Fruit fly (Drosophila melanogaster) whole organism, embryonic: ENCODE measurements around the gene CG6106.
A peak's percentile ranks its signal among the peaks of the same experiment; 100 is the strongest.

Experiments used
- B-H1 ChIP-seq: fragments of 200-800 bp; sonication (Bioruptor generic); IDR thresholded peaks from 3 replicates; pipeline ENCODE4 v1.3.6; 2022; ENCODE audit warnings: missing biosample characterization, missing genetic modification characterization
- Bdp1 ChIP-seq: fragments of 200-800 bp; sonication (Bioruptor generic); optimal IDR thresholded peaks from 3 replicates; lab custom pipeline; 2016; ENCODE audit warnings: missing biosample characterization, missing genetic modification characterization
- CG10462 ChIP-seq: fragments of 200-800 bp; sonication (Bioruptor generic); optimal IDR thresholded peaks from 2 replicates; lab custom pipeline; 2016; ENCODE audit warnings: missing biosample characterization, missing genetic modification characterization
- CG10543 ChIP-seq: fragments of 200-800 bp; sonication (Bioruptor generic); optimal IDR thresholded peaks from 3 replicates; lab custom pipeline; 2017; ENCODE audit warnings: missing biosample characterization, mild to moderate bottlenecking, missing genetic modification characterization, moderate library complexity
- CG11723 ChIP-seq: fragments of 200-800 bp; sonication (Bioruptor generic); optimal IDR thresholded peaks from 2 replicates; lab custom pipeline; 2017; ENCODE audit warnings: missing biosample characterization, mild to moderate bottlenecking, missing genetic modification characterization
- CG12071 ChIP-seq: fragments of 200-800 bp; sonication (Bioruptor generic); optimal IDR thresholded peaks from 3 replicates; lab custom pipeline; 2018; ENCODE audit warnings: missing biosample characterization, mild to moderate bottlenecking, missing genetic modification characterization
- CG12104 ChIP-seq: fragments of 200-800 bp; sonication (Bioruptor generic); optimal IDR thresholded peaks from 3 replicates; lab custom pipeline; 2016; ENCODE audit warnings: missing biosample characterization, missing genetic modification characterization
- CG1233 ChIP-seq: fragments of 200-800 bp; sonication (Bioruptor generic); optimal IDR thresholded peaks from 4 replicates; lab custom pipeline; 2018; ENCODE audit warnings: missing biosample characterization, mild to moderate bottlenecking, missing genetic modification characterization
- CG12744 ChIP-seq: fragments of 200-800 bp; sonication (Bioruptor generic); optimal IDR thresholded peaks from 2 replicates; lab custom pipeline; 2016; ENCODE audit warnings: missing biosample characterization, missing genetic modification characterization
- CG14441 ChIP-seq: fragments of 200-800 bp; sonication (Bioruptor generic); IDR thresholded peaks from 2 replicates; pipeline ENCODE4 v1.3.6; 2022; ENCODE audit warnings: missing biosample characterization, missing genetic modification characterization
- CG1529 ChIP-seq: fragments of 200-800 bp; sonication (Bioruptor generic); optimal IDR thresholded peaks from 3 replicates; lab custom pipeline; 2018; ENCODE audit warnings: missing biosample characterization, missing genetic modification characterization
- CG15696 ChIP-seq: fragments of 200-800 bp; sonication (Bioruptor generic); optimal IDR thresholded peaks from 2 replicates; lab custom pipeline; 2019; ENCODE audit warnings: missing biosample characterization, mild to moderate bottlenecking, missing genetic modification characterization, moderate library complexity
- CG16813 ChIP-seq: fragments of 200-800 bp; sonication (Bioruptor generic); IDR thresholded peaks from 3 replicates; pipeline ENCODE4 v1.3.6; 2022; ENCODE audit warnings: missing biosample characterization, missing genetic modification characterization; ENCODE audit not compliant: partially characterized antibody
- CG17385 ChIP-seq: fragments of 200-800 bp; sonication (Bioruptor generic); optimal IDR thresholded peaks from 3 replicates; lab custom pipeline; 2018; ENCODE audit warnings: missing biosample characterization, mild to moderate bottlenecking, missing genetic modification characterization
- CG18764 ChIP-seq: fragments of 200-800 bp; sonication (Bioruptor generic); optimal IDR thresholded peaks from 3 replicates; lab custom pipeline; 2016; ENCODE audit warnings: missing biosample characterization, missing genetic modification characterization
- CG30020 ChIP-seq: fragments of 200-800 bp; optimal IDR thresholded peaks from 2 replicates; lab custom pipeline; 2019; ENCODE audit warnings: missing biosample characterization, mild to moderate bottlenecking, missing genetic modification characterization, moderate library complexity
- CG31441 ChIP-seq: fragments of 200-800 bp; sonication (Bioruptor generic); IDR thresholded peaks from 2 replicates; pipeline ENCODE4 v1.3.6; 2022; ENCODE audit warnings: missing biosample characterization, missing genetic modification characterization
- CG33557 ChIP-seq: fragments of 200-800 bp; sonication (Bioruptor generic); optimal IDR thresholded peaks from 2 replicates; lab custom pipeline; 2019; ENCODE audit warnings: missing biosample characterization, mild to moderate bottlenecking, missing genetic modification characterization, moderate library complexity
- CG42726 ChIP-seq: fragments of 200-800 bp; sonication (Bioruptor generic); IDR thresholded peaks from 2 replicates; pipeline ENCODE4 v1.3.6; 2022; ENCODE audit warnings: missing biosample characterization, missing genetic modification characterization; ENCODE audit not compliant: partially characterized antibody
- CG4854 ChIP-seq: fragments of 200-800 bp; sonication (Bioruptor generic); optimal IDR thresholded peaks from 2 replicates; lab custom pipeline; 2016; ENCODE audit warnings: missing biosample characterization, missing genetic modification characterization, inconsistent platforms
- CG5245 ChIP-seq: fragments of 200-800 bp; sonication (Bioruptor generic); optimal IDR thresholded peaks from 3 replicates; lab custom pipeline; 2016; ENCODE audit warnings: missing biosample characterization, missing genetic modification characterization
- CG5953 ChIP-seq: fragments of 200-800 bp; sonication (Bioruptor generic); IDR thresholded peaks from 2 replicates; pipeline ENCODE4 v1.3.6; 2022; ENCODE audit warnings: missing biosample characterization, missing genetic modification characterization
- CG7271 ChIP-seq: fragments of 200-800 bp; sonication (Bioruptor generic); optimal IDR thresholded peaks from 2 replicates; lab custom pipeline; 2018; ENCODE audit warnings: missing biosample characterization, mild to moderate bottlenecking, missing genetic modification characterization, moderate library complexity
- CG7556 ChIP-seq: fragments of 200-800 bp; sonication (Bioruptor generic); optimal IDR thresholded peaks from 2 replicates; lab custom pipeline; 2017; ENCODE audit warnings: missing biosample characterization, mild to moderate bottlenecking, missing genetic modification characterization
- CG8359 ChIP-seq: fragments of 200-800 bp; sonication (Bioruptor generic); optimal IDR thresholded peaks from 2 replicates; lab custom pipeline; 2017; ENCODE audit warnings: missing biosample characterization, mild to moderate bottlenecking, missing genetic modification characterization, borderline replicate concordance
- CG9215 ChIP-seq: fragments of 200-800 bp; sonication (Bioruptor generic); IDR thresholded peaks from 2 replicates; pipeline ENCODE4 v1.3.6; 2022; ENCODE audit warnings: missing biosample characterization, missing genetic modification characterization
- Ets97D ChIP-seq: fragments of 200-800 bp; sonication (Bioruptor generic); optimal IDR thresholded peaks from 3 replicates; lab custom pipeline; 2016; ENCODE audit warnings: missing biosample characterization, missing genetic modification characterization
- Hmr ChIP-seq: fragments of 200-800 bp; sonication (Bioruptor generic); optimal IDR thresholded peaks from 3 replicates; lab custom pipeline; 2017; ENCODE audit warnings: mild to moderate bottlenecking, missing biosample characterization, missing genetic modification reagents, missing genetic modification characterization
- Hr39 ChIP-seq: fragments of >200 bp; optimal IDR thresholded peaks from 2 replicates; lab custom pipeline; 2017
- Kr ChIP-seq: fragments of 200-800 bp; sonication (Bioruptor generic); optimal IDR thresholded peaks from 2 replicates; lab custom pipeline; 2017; ENCODE audit warnings: missing biosample characterization, mild to moderate bottlenecking, missing genetic modification characterization
- Opbp ChIP-seq: fragments of 200-800 bp; sonication (Bioruptor generic); IDR thresholded peaks from 3 replicates; pipeline ENCODE4 v1.3.6; 2022; ENCODE audit warnings: missing biosample characterization, missing genetic modification characterization; ENCODE audit not compliant: partially characterized antibody
- az2 ChIP-seq: fragments of 200-800 bp; sonication (Bioruptor generic); optimal IDR thresholded peaks from 3 replicates; lab custom pipeline; 2016; ENCODE audit warnings: missing biosample characterization, missing genetic modification characterization
- bab2 ChIP-seq: fragments of 200-800 bp; sonication (Bioruptor generic); optimal IDR thresholded peaks from 2 replicates; lab custom pipeline; 2016; ENCODE audit warnings: missing biosample characterization, missing genetic modification characterization
- cad ChIP-seq: fragments of >200 bp; optimal IDR thresholded peaks from 2 replicates; lab custom pipeline; 2017; ENCODE audit warnings: missing biosample characterization, missing genetic modification characterization
- ci ChIP-seq: fragments of 200-800 bp; sonication (Bioruptor generic); IDR thresholded peaks from 3 replicates; pipeline ENCODE4 v1.3.6; 2022; ENCODE audit warnings: missing biosample characterization, missing genetic modification characterization
- crp ChIP-seq, 2 experiments: fragments of 200-800 bp; sonication (Bioruptor generic); optimal IDR thresholded peaks; 2 replicates in 1 of 2; 3 replicates in 1 of 2; lab custom pipeline; 2017; ENCODE audit warnings: missing biosample characterization in 2 of 2, missing genetic modification characterization in 2 of 2, mild to moderate bottlenecking in 1 of 2, moderate library complexity in 1 of 2
- dysf ChIP-seq: fragments of 200-800 bp; sonication (Bioruptor generic); IDR thresholded peaks from 3 replicates; pipeline ENCODE4 v1.3.6; 2022; ENCODE audit warnings: missing biosample characterization, missing genetic modification characterization
- grn ChIP-seq: fragments of 200-800 bp; sonication (Bioruptor generic); optimal IDR thresholded peaks from 3 replicates; lab custom pipeline; 2017; ENCODE audit warnings: missing biosample characterization, missing genetic modification characterization
- h ChIP-seq: fragments of >200 bp; optimal IDR thresholded peaks from 2 replicates; lab custom pipeline; 2017
- kah ChIP-seq: fragments of 200-800 bp; sonication (Bioruptor generic); optimal IDR thresholded peaks from 2 replicates; lab custom pipeline; 2018; ENCODE audit warnings: missing biosample characterization, mild to moderate bottlenecking, missing genetic modification characterization
- ken ChIP-seq: fragments of 200-800 bp; sonication (Bioruptor generic); IDR thresholded peaks from 3 replicates; pipeline ENCODE4 v1.3.6; 2022; ENCODE audit warnings: missing biosample characterization, missing genetic modification characterization
- lov ChIP-seq, 2 experiments: fragments of 200-800 bp in 1 of 2; fragments of >200 bp in 1 of 2; sonication (Bioruptor generic) in 1 of 2; IDR thresholded peaks in 1 of 2; optimal IDR thresholded peaks in 1 of 2; 2 replicates in 1 of 2; 3 replicates in 1 of 2; pipeline versions ENCODE4 v1.3.6 to Lab custom; 2017 to 2022; ENCODE audit warnings: missing biosample characterization in 1 of 2, missing genetic modification characterization in 1 of 2
- nom ChIP-seq: fragments of 200-800 bp; sonication (Bioruptor generic); optimal IDR thresholded peaks from 2 replicates; lab custom pipeline; 2017; ENCODE audit warnings: missing biosample characterization, missing genetic modification characterization, mild to moderate bottlenecking, moderate library complexity, missing genetic modification reagents
- odd ChIP-seq: fragments of 200-800 bp; sonication (Bioruptor generic); optimal IDR thresholded peaks from 2 replicates; lab custom pipeline; 2017; ENCODE audit warnings: missing biosample characterization, mild to moderate bottlenecking, missing genetic modification characterization
- shn ChIP-seq: fragments of 200-800 bp; sonication (Bioruptor generic); optimal IDR thresholded peaks from 3 replicates; lab custom pipeline; 2016; ENCODE audit warnings: missing biosample characterization, missing genetic modification characterization
- sisA ChIP-seq: fragments of 200-800 bp; sonication (Bioruptor generic); IDR thresholded peaks from 2 replicates; pipeline ENCODE4 v1.3.6; 2022; ENCODE audit warnings: missing biosample characterization, missing genetic modification characterization
- slp2 ChIP-seq: fragments of 200-800 bp; sonication (Bioruptor generic); optimal IDR thresholded peaks from 2 replicates; lab custom pipeline; 2016; ENCODE audit warnings: missing biosample characterization, missing genetic modification characterization
- so ChIP-seq: fragments of 200-800 bp; sonication (Bioruptor generic); IDR thresholded peaks from 3 replicates; pipeline ENCODE4 v1.3.6; 2022; ENCODE audit warnings: missing biosample characterization, missing genetic modification characterization
- twi ChIP-seq: fragments of 200-800 bp; optimal IDR thresholded peaks from 2 replicates; lab custom pipeline; 2019; ENCODE audit warnings: missing biosample characterization, mild to moderate bottlenecking, missing genetic modification characterization, moderate library complexity
- unc-4 ChIP-seq: fragments of 200-800 bp; sonication (Bioruptor generic); IDR thresholded peaks from 2 replicates; pipeline ENCODE4 v1.3.6; 2022; ENCODE audit warnings: missing biosample characterization, missing genetic modification characterization; ENCODE audit not compliant: partially characterized antibody
- wdn ChIP-seq: fragments of 200-800 bp; sonication (Bioruptor generic); IDR thresholded peaks from 2 replicates; pipeline ENCODE4 v1.3.6; 2022; ENCODE audit warnings: missing biosample characterization, missing genetic modification characterization
- wek ChIP-seq: fragments of 200-800 bp; sonication (Bioruptor generic); optimal IDR thresholded peaks from 3 replicates; lab custom pipeline; 2018; ENCODE audit warnings: missing biosample characterization, mild to moderate bottlenecking, missing genetic modification characterization, moderate library complexity

CG6106 gene

dm6 chrX:18407394-18407721 lies 48.7 kb downstream of the CG6106 start (continued):
- TF ChIP-seq shn (GFP tag; lab: Kevin White, UChicago): no peak
- no peak for TF ChIP-seq Bdp1 (GFP tag; lab: Kevin White, UChicago)
- TF ChIP-seq Ets97D: no peak
- no peak for TF ChIP-seq CG12104 (GFP tag; lab: Kevin White, UChicago)
- TF ChIP-seq CG1529: no peak
- no peak for TF ChIP-seq h
- TF ChIP-seq CG18764 (GFP tag; lab: Kevin White, UChicago): no peak
- no peak for TF ChIP-seq cad (GFP tag; lab: Kevin White, UChicago)
- TF ChIP-seq CG8359 (GFP tag; lab: Kevin White, UChicago): no peak
- TF ChIP-seq CG12071 (GFP tag; lab: Kevin White, UChicago): no peak
- TF ChIP-seq CG11723 (GFP tag; lab: Kevin White, UChicago): no peak
- no peak for TF ChIP-seq Kr (GFP tag; lab: Kevin White, UChicago)
- TF ChIP-seq nom (GFP tag; lab: Kevin White, UChicago): no peak
- TF ChIP-seq kah (GFP tag; lab: Kevin White, UChicago): no peak
- no peak for TF ChIP-seq CG1233 (GFP tag; lab: Kevin White, UChicago)
- no peak for TF ChIP-seq CG7271
- no peak for TF ChIP-seq CG31441 (GFP tag; lab: Robert Waterston, UW)
- no peak for TF ChIP-seq ci (GFP tag; lab: Robert Waterston, UW)
- TF ChIP-seq ken: no peak
- no peak for TF ChIP-seq az2
- TF ChIP-seq twi (tag; lab: Kevin White, UChicago): no peak
- no peak for TF ChIP-seq CG17385
- no peak for TF ChIP-seq sisA
- TF ChIP-seq CG5245: no peak
- TF ChIP-seq CG4854 (GFP tag; lab: Kevin White, UChicago): no peak
- TF ChIP-seq grn: no peak
- TF ChIP-seq wek (GFP tag; lab: Kevin White, UChicago): no peak
- TF ChIP-seq wdn (GFP tag; lab: Robert Waterston, UW): no peak
- TF ChIP-seq crp (GFP tag; optimal IDR thresholded peaks at IDR 0.05; lab: Kevin White, UChicago): no peak
- TF ChIP-seq dysf (GFP tag; lab: Robert Waterston, UW): peak; percentile 6; the same call in 1 of the 3 replicates
- TF ChIP-seq Hr39: no peak
- no peak for TF ChIP-seq CG10543 (GFP tag; lab: Kevin White, UChicago)
- TF ChIP-seq Opbp (GFP tag; lab: Robert Waterston, UW): no peak
- no peak for TF ChIP-seq CG10462 (GFP tag; lab: Kevin White, UChicago)
- no peak for TF ChIP-seq B-H1 (GFP tag; lab: Robert Waterston, UW)
- no peak for TF ChIP-seq Hmr (GFP tag; lab: Kevin White, UChicago)
- no peak for TF ChIP-seq CG42726
- TF ChIP-seq unc-4 (GFP tag; lab: Robert Waterston, UW): no peak
- TF ChIP-seq CG33557: no peak
- no peak for TF ChIP-seq CG14441 (GFP tag; lab: Robert Waterston, UW)
- no peak for TF ChIP-seq so
- no peak for TF ChIP-seq slp2 (GFP tag; lab: Kevin White, UChicago)
- TF ChIP-seq CG15696: no peak
- TF ChIP-seq lov (optimal IDR thresholded peaks at IDR 0.05; lab: Kevin White, UChicago): no peak
- TF ChIP-seq lov (GFP tag; IDR thresholded peaks at IDR 0.05; lab: Robert Waterston, UW): no peak
- TF ChIP-seq CG7556 (GFP tag; lab: Kevin White, UChicago): no peak
- TF ChIP-seq CG12744 (GFP tag; lab: Kevin White, UChicago): no peak
- TF ChIP-seq CG5953 (GFP tag; lab: Robert Waterston, UW): no peak
- TF ChIP-seq CG16813 (GFP tag; lab: Robert Waterston, UW): no peak
- TF ChIP-seq odd (GFP tag; lab: Kevin White, UChicago): no peak
- TF ChIP-seq CG30020 (tag; lab: Kevin White, UChicago): no peak
- peak; percentile 35 for TF ChIP-seq bab2 (GFP tag; lab: Kevin White, UChicago)
- no peak for TF ChIP-seq CG9215 (GFP tag; lab: Robert Waterston, UW)
